Fruit fly (Drosophila melanogaster): ENCODE measurements around the gene CG43844.

dm6 chr3R:21849988-21850460, 39.3 kb upstream of the CG43844 start:
- TF ChIP-seq CG31627 (GFP tag; optimal IDR thresholded peaks at IDR 0.05): peak; percentile 36
- TF ChIP-seq Hr39 (GFP tag; optimal IDR thresholded peaks at IDR 0.05): peak; percentile 5
- TF ChIP-seq Met (GFP tag; optimal IDR thresholded peaks at IDR 0.05): peak; percentile 13
- TF ChIP-seq dac (GFP tag; optimal IDR thresholded peaks at IDR 0.05): peak; percentile 9

All from whole organism, prepupa.